Worm (Caenorhabditis elegans) whole organism, young adult: ENCODE data around the gene K07C5.9.

ENCODE experiments used
- B0019.2 ChIP-seq: fragments of 200-800 bp; sonication (Bioruptor generic); conservative IDR thresholded peaks from 2 replicates; pipeline ENCODE4 v1.3.6; 2022; ENCODE audit warnings: missing genetic modification reagents, missing genetic modification characterization, missing compliant biosample characterization
- B0336.3 ChIP-seq: fragments of 200-800 bp; sonication (Bioruptor generic); IDR thresholded peaks from 2 replicates; pipeline ENCODE4 v1.3.6; 2022; ENCODE audit warnings: missing genetic modification characterization, missing compliant biosample characterization
- F37B4.10 ChIP-seq: fragments of 200-800 bp; sonication (Bioruptor generic); IDR thresholded peaks from 2 replicates; pipeline ENCODE4 v1.3.6; 2022; ENCODE audit warnings: missing genetic modification characterization, missing compliant biosample characterization
- F49E8.2 ChIP-seq: sonication (generic microtip); optimal IDR thresholded peaks from 3 replicates; lab custom pipeline; 2017; ENCODE audit warnings: missing genetic modification characterization, mild to moderate bottlenecking, missing compliant biosample characterization, antibody characterized with exemption, moderate library complexity; ENCODE audit not compliant: insufficient read depth
- F52B5.7 ChIP-seq: sonication (generic microtip); optimal IDR thresholded peaks from 2 replicates; lab custom pipeline; 2016; ENCODE audit warnings: mild to moderate bottlenecking, missing genetic modification characterization, missing compliant biosample characterization
- F55B11.4 ChIP-seq: sonication (generic microtip); optimal IDR thresholded peaks from 2 replicates; lab custom pipeline; 2016; ENCODE audit warnings: missing compliant biosample characterization, missing genetic modification characterization, borderline replicate concordance; ENCODE audit not compliant: insufficient read depth
- F57C9.4 ChIP-seq: sonication (generic microtip); optimal IDR thresholded peaks from 2 replicates; lab custom pipeline; 2017; ENCODE audit warnings: mild to moderate bottlenecking, missing genetic modification characterization, missing compliant biosample characterization
- T26A5.8 ChIP-seq: sonication (generic microtip); optimal IDR thresholded peaks from 2 replicates; lab custom pipeline; 2016; ENCODE audit warnings: missing genetic modification characterization, missing compliant biosample characterization
- Y53F4B.3 ChIP-seq: fragments of 200-800 bp; sonication (Bioruptor generic); IDR thresholded peaks from 2 replicates; pipeline ENCODE4 v1.3.6; 2022; ENCODE audit warnings: missing genetic modification reagents, missing genetic modification characterization, missing compliant biosample characterization
- Y56A3A.18 ChIP-seq: fragments of 200-800 bp; sonication (Bioruptor generic); IDR thresholded peaks from 2 replicates; pipeline ENCODE4 v1.3.6; 2022; ENCODE audit warnings: missing genetic modification reagents, missing genetic modification characterization, missing compliant biosample characterization
- Y95B8A.8 ChIP-seq: fragments of 200-800 bp; sonication (Bioruptor generic); IDR thresholded peaks from 2 replicates; pipeline ENCODE4 v1.3.6; 2022; ENCODE audit warnings: missing genetic modification reagents, missing genetic modification characterization, missing compliant biosample characterization
- attf-6 ChIP-seq: fragments of 200-800 bp; sonication (Bioruptor generic); IDR thresholded peaks from 2 replicates; pipeline ENCODE4 v1.3.6; 2022; ENCODE audit warnings: missing genetic modification reagents, missing genetic modification characterization, missing compliant biosample characterization
- bed-1 ChIP-seq: fragments of 200-800 bp; sonication (Bioruptor generic); IDR thresholded peaks from 2 replicates; pipeline ENCODE4 v1.3.6; 2022; ENCODE audit warnings: missing genetic modification reagents, missing genetic modification characterization, missing compliant biosample characterization
- ccch-3 ChIP-seq: fragments of 200-800 bp; sonication (Bioruptor generic); optimal IDR thresholded peaks from 2 replicates; lab custom pipeline; 2018; ENCODE audit warnings: mild to moderate bottlenecking, missing genetic modification characterization, missing compliant biosample characterization
- ceh-79 ChIP-seq: sonication (generic microtip); optimal IDR thresholded peaks from 2 replicates; lab custom pipeline; 2017; ENCODE audit warnings: mild to moderate bottlenecking, missing genetic modification characterization, missing compliant biosample characterization
- chd-7 ChIP-seq: sonication (generic microtip); optimal IDR thresholded peaks from 2 replicates; lab custom pipeline; 2016; ENCODE audit warnings: mild to moderate bottlenecking, missing genetic modification characterization, moderate library complexity, missing compliant biosample characterization
- egl-18 ChIP-seq: fragments of 200-800 bp; sonication (Bioruptor generic); IDR thresholded peaks from 2 replicates; pipeline ENCODE4 v1.3.6; 2022; ENCODE audit warnings: missing genetic modification reagents, missing genetic modification characterization, missing compliant biosample characterization
- egl-44 ChIP-seq: fragments of 200-800 bp; sonication (Bioruptor generic); IDR thresholded peaks from 2 replicates; pipeline ENCODE4 v1.3.6; 2022; ENCODE audit warnings: missing genetic modification reagents, missing genetic modification characterization, missing compliant biosample characterization
- egrh-3 ChIP-seq: fragments of 200-800 bp; sonication (Bioruptor generic); IDR thresholded peaks from 2 replicates; pipeline ENCODE4 v1.3.6; 2022; ENCODE audit warnings: missing genetic modification reagents, missing genetic modification characterization, missing compliant biosample characterization
- ets-4 ChIP-seq: fragments of 200-800 bp; sonication (Bioruptor generic); optimal IDR thresholded peaks from 2 replicates; lab custom pipeline; 2018; ENCODE audit warnings: mild to moderate bottlenecking, missing genetic modification characterization, missing compliant biosample characterization
- hmg-1.2 ChIP-seq: fragments of 200-800 bp; sonication (Bioruptor generic); IDR thresholded peaks from 2 replicates; pipeline ENCODE4 v1.3.6; 2022; ENCODE audit warnings: missing genetic modification reagents, missing genetic modification characterization, missing compliant biosample characterization
- hrde-1 ChIP-seq: sonication (generic microtip); optimal IDR thresholded peaks from 2 replicates; lab custom pipeline; 2016; ENCODE audit warnings: missing genetic modification characterization, mild to moderate bottlenecking, missing compliant biosample characterization, moderate library complexity, missing genotype, missing genetic modification reagents, borderline replicate concordance
- hsf-1 ChIP-seq: fragments of 200-800 bp; sonication (Bioruptor generic); IDR thresholded peaks from 2 replicates; pipeline ENCODE4 v1.3.6; 2022; ENCODE audit warnings: missing genetic modification reagents, missing genetic modification characterization, missing compliant biosample characterization
- let-526 ChIP-seq: fragments of 200-800 bp; sonication (Bioruptor generic); IDR thresholded peaks from 2 replicates; pipeline ENCODE4 v1.3.6; 2022; ENCODE audit warnings: missing genetic modification reagents, missing genetic modification characterization, missing compliant biosample characterization
- lin-26 ChIP-seq: fragments of 200-800 bp; sonication (Bioruptor generic); IDR thresholded peaks from 2 replicates; pipeline ENCODE4 v1.3.6; 2022; ENCODE audit warnings: missing genetic modification reagents, missing genetic modification characterization, missing compliant biosample characterization
- lin-54 ChIP-seq: fragments of 200-800 bp; sonication (Bioruptor generic); optimal IDR thresholded peaks from 2 replicates; lab custom pipeline; 2018; ENCODE audit warnings: mild to moderate bottlenecking, missing genetic modification characterization, missing compliant biosample characterization
- mxl-1 ChIP-seq: sonication (generic microtip); optimal IDR thresholded peaks from 2 replicates; lab custom pipeline; 2016; ENCODE audit warnings: missing genetic modification characterization, missing compliant biosample characterization
- nhr-80 ChIP-seq: sonication (generic microtip); optimal IDR thresholded peaks from 2 replicates; lab custom pipeline; 2016; ENCODE audit warnings: missing genetic modification characterization, missing compliant biosample characterization
- rpc-1 ChIP-seq, 2 experiments: fragments of 150-350 bp in 1 of 2; sonication (generic microtip) in 1 of 2; optimal IDR thresholded peaks; 2 replicates each; lab custom pipeline; 2014 to 2018; ENCODE audit warnings: missing biosample characterization in 1 of 2, missing genetic modification characterization in 1 of 2, missing genetic modification reagents in 1 of 2, missing genotype in 1 of 2
- sea-2 ChIP-seq: fragments of 200-800 bp; sonication (Bioruptor generic); IDR thresholded peaks from 2 replicates; pipeline ENCODE4 v1.3.6; 2022; ENCODE audit warnings: missing genetic modification characterization, missing compliant biosample characterization
- snpc-1.3 ChIP-seq: sonication (generic microtip); optimal IDR thresholded peaks from 2 replicates; lab custom pipeline; 2017; ENCODE audit warnings: missing genetic modification characterization, mild to moderate bottlenecking, missing compliant biosample characterization, antibody characterized with exemption, moderate library complexity, missing genotype, missing genetic modification reagents; ENCODE audit not compliant: insufficient read depth
- tbp1 ChIP-seq: fragments of 200-800 bp; sonication (Bioruptor generic); optimal IDR thresholded peaks from 2 replicates; lab custom pipeline; 2018; ENCODE audit warnings: mild to moderate bottlenecking, missing genetic modification characterization, missing compliant biosample characterization

K07C5.9 gene

ce11 chrV:10371177-10371576, 21.2 kb upstream of the K07C5.9 start (continued):
- TF ChIP-seq hrde-1 (tag; lab: Kevin White, UChicago) = no peak
- TF ChIP-seq let-526 (GFP tag; lab: Robert Waterston, UW) = 0 out of 2 replicates have a peak, but pooled peaks have one; percentile 32
- peak; percentile 28 for TF ChIP-seq lin-54 (GFP tag; lab: Kevin White, UChicago)
- TF ChIP-seq attf-6 (GFP tag; lab: Robert Waterston, UW) = no peak
- TF ChIP-seq nhr-80 (tag; lab: Kevin White, UChicago) = peak; percentile 92
- no peak for TF ChIP-seq egrh-3 (GFP tag; lab: Robert Waterston, UW)
- no peak for TF ChIP-seq mxl-1 (tag; lab: Kevin White, UChicago)
- TF ChIP-seq hsf-1 = no peak
- peak; percentile 30 for TF ChIP-seq tbp1 (GFP tag; lab: Kevin White, UChicago)
- TF ChIP-seq egl-18 (GFP tag; lab: Robert Waterston, UW) = no peak
- 0 out of 2 replicates have a peak, but pooled peaks have one; percentile 33 for TF ChIP-seq F37B4.10 (GFP tag; lab: Robert Waterston, UW)
- peak; percentile 28 for TF ChIP-seq chd-7 (tag; lab: Kevin White, UChicago)
- TF ChIP-seq hmg-1.2 (GFP tag; lab: Robert Waterston, UW) = peak; percentile 67
- TF ChIP-seq, all 124 proteins: peak for 15

ce11 chrV:10368256-10368655, 18.3 kb upstream of the K07C5.9 start, which contains the start of gene sri-20:
Gene sri-20, plus strand, starts transcription at chrV:10368556.
- TF ChIP-seq Y53F4B.3 (GFP tag; lab: Robert Waterston, UW) (no peak), rpc-1 (optimal IDR thresholded peaks at IDR 0.05; lab: Kevin White, UChicago) (no peak), rpc-1 (tag; optimal IDR thresholded peaks at IDR 0.05; lab: Kevin White, UChicago) (no peak), B0336.3 (GFP tag; lab: Robert Waterston, UW) (no peak), lin-26 (GFP tag; lab: Robert Waterston, UW) (no peak), B0019.2 (GFP tag; lab: Robert Waterston, UW) (no peak), F55B11.4 (no peak), ceh-79 (tag; lab: Kevin White, UChicago) (no peak), sea-2 (GFP tag; lab: Robert Waterston, UW) (no peak), Y95B8A.8 (GFP tag; lab: Robert Waterston, UW) (no peak), ccch-3 (GFP tag; lab: Kevin White, UChicago) (no peak), ets-4 (GFP tag; lab: Kevin White, UChicago) (no peak), bed-1 (GFP tag; lab: Robert Waterston, UW) (no peak), F49E8.2 (tag; lab: Kevin White, UChicago) (no peak), snpc-1.3 (tag; lab: Kevin White, UChicago) (no peak), Y56A3A.18 (GFP tag; lab: Robert Waterston, UW) (no peak)

ce11 chrV:10363834-10364233, 13.9 kb upstream of the K07C5.9 start:
- no peak for TF ChIP-seq T26A5.8 (tag; lab: Kevin White, UChicago)
- no peak for TF ChIP-seq Y95B8A.8 (GFP tag; lab: Robert Waterston, UW)
- no peak for TF ChIP-seq rpc-1 (optimal IDR thresholded peaks at IDR 0.05; lab: Kevin White, UChicago)
- no peak for TF ChIP-seq rpc-1 (tag; optimal IDR thresholded peaks at IDR 0.05; lab: Kevin White, UChicago)
- no peak for TF ChIP-seq egl-44 (GFP tag; lab: Robert Waterston, UW)
- no peak for TF ChIP-seq F52B5.7 (tag; lab: Kevin White, UChicago)
- no peak for TF ChIP-seq nhr-80 (tag; lab: Kevin White, UChicago)
- TF ChIP-seq tbp1 (GFP tag; lab: Kevin White, UChicago) = no peak
- TF ChIP-seq F57C9.4 (tag; lab: Kevin White, UChicago) = no peak
- TF ChIP-seq hmg-1.2 (GFP tag; lab: Robert Waterston, UW) = no peak
